Fruit fly (Drosophila melanogaster): ENCODE data around the gene MED26.

MED26 gene

dm6 chr4:807422-808391 lies 18.9 kb upstream of the MED26 start:
- TF ChIP-seq h (optimal IDR thresholded peaks at IDR 0.05) (no peak), insv (optimal IDR thresholded peaks at IDR 0.05) (no peak), ttk (optimal IDR thresholded peaks at IDR 0.05) (no peak), Myc (optimal IDR thresholded peaks at IDR 0.05) (no peak), psq (optimal IDR thresholded peaks at IDR 0.05) (no peak), Sin3A (optimal IDR thresholded peaks at IDR 0.05) (no peak)

dm6 chr4:806960-807359 lies 18.2 kb upstream of the MED26 start:
- TF ChIP-seq h (optimal IDR thresholded peaks at IDR 0.05) (no peak), Sin3A (optimal IDR thresholded peaks at IDR 0.05) (no peak), ttk (optimal IDR thresholded peaks at IDR 0.05) (no peak), Myc (optimal IDR thresholded peaks at IDR 0.05) (no peak), insv (optimal IDR thresholded peaks at IDR 0.05) (no peak), psq (optimal IDR thresholded peaks at IDR 0.05) (no peak)

dm6 chr4:788350-788749 lies 428 bp downstream of the MED26 start:
- TF ChIP-seq ttk (optimal IDR thresholded peaks at IDR 0.05) (no peak), Sin3A (optimal IDR thresholded peaks at IDR 0.05) (no peak), h (optimal IDR thresholded peaks at IDR 0.05) (no peak), psq (optimal IDR thresholded peaks at IDR 0.05) (no peak)

dm6 chr4:787389-787822 lies 1.4 kb downstream of the MED26 start:
- TF ChIP-seq insv (optimal IDR thresholded peaks at IDR 0.05): no peak
- no peak for TF ChIP-seq psq (optimal IDR thresholded peaks at IDR 0.05)
- no peak for TF ChIP-seq ttk (optimal IDR thresholded peaks at IDR 0.05)
- TF ChIP-seq Myc (optimal IDR thresholded peaks at IDR 0.05): no peak
- TF ChIP-seq Sin3A (optimal IDR thresholded peaks at IDR 0.05): no peak
- no peak for TF ChIP-seq h (optimal IDR thresholded peaks at IDR 0.05)

All from Kc167 (cell line).